Fruit fly (Drosophila melanogaster): ENCODE data around the gene CG7322.

The CG7322 gene

dm6 chrX:18868142-18868541 lies 10.6 kb upstream of the CG7322 start:
- TF ChIP-seq usp (GFP tag; optimal IDR thresholded peaks at IDR 0.05) (no peak), N (GFP tag; optimal IDR thresholded peaks at IDR 0.05) (no peak), Hr83 (GFP tag; optimal IDR thresholded peaks at IDR 0.05; ENCODE audit: poor library complexity, severe bottlenecking) (no peak), Vsx2 (GFP tag; optimal IDR thresholded peaks at IDR 0.05; ENCODE audit: partially characterized antibody) (no peak), Dif (GFP tag; optimal IDR thresholded peaks at IDR 0.05; ENCODE audit: partially characterized antibody) (no peak), Hr78 (GFP tag; optimal IDR thresholded peaks at IDR 0.05) (no peak), Hnf4 (GFP tag; optimal IDR thresholded peaks at IDR 0.05) (no peak), lola (GFP tag; optimal IDR thresholded peaks at IDR 0.05) (no peak), OdsH (GFP tag; optimal IDR thresholded peaks at IDR 0.05) (no peak), rgr (GFP tag; optimal IDR thresholded peaks at IDR 0.05) (no peak), Myc (optimal IDR thresholded peaks at IDR 0.05) (no peak), fru (GFP tag; optimal IDR thresholded peaks at IDR 0.05) (no peak), jim (GFP tag; optimal IDR thresholded peaks at IDR 0.05) (no peak), Mio (GFP tag; optimal IDR thresholded peaks at IDR 0.05) (no peak)

- peak; percentile 73 for TF ChIP-seq psq (GFP tag; optimal IDR thresholded peaks at IDR 0.05)
- TF ChIP-seq Hr83 (GFP tag; optimal IDR thresholded peaks at IDR 0.05; ENCODE audit: poor library complexity, severe bottlenecking) = no peak
- TF ChIP-seq usp (GFP tag; optimal IDR thresholded peaks at IDR 0.05) = no peak
Observed at dm6 chrX:18866289-18866832, 8.8 kb upstream of the CG7322 start.

- TF ChIP-seq sv (GFP tag; optimal IDR thresholded peaks at IDR 0.05) (no peak), dl (GFP tag; optimal IDR thresholded peaks at IDR 0.05; ENCODE audit: insufficient read depth in 1 of 2, partially characterized antibody in 2 of 2) (peak in 1 of 2 experiments; percentile 61), Hr78 (GFP tag; optimal IDR thresholded peaks at IDR 0.05) (no peak), Vsx2 (GFP tag; optimal IDR thresholded peaks at IDR 0.05; ENCODE audit: partially characterized antibody) (no peak), CG9705 (GFP tag; optimal IDR thresholded peaks at IDR 0.05) (no peak), Dif (GFP tag; optimal IDR thresholded peaks at IDR 0.05; ENCODE audit: partially characterized antibody) (peak; percentile 19), psq (GFP tag; optimal IDR thresholded peaks at IDR 0.05) (peak; percentile 82), fru (GFP tag; optimal IDR thresholded peaks at IDR 0.05) (no peak), Rel (GFP tag; optimal IDR thresholded peaks at IDR 0.05) (no peak), Rel (tag; optimal IDR thresholded peaks at IDR 0.05) (peak; percentile 52)
Observed at dm6 chrX:18864483-18865358, 7.2 kb upstream of the CG7322 start.

- no peak for TF ChIP-seq Hnf4 (GFP tag; optimal IDR thresholded peaks at IDR 0.05)
- no peak for TF ChIP-seq CG9705 (GFP tag; optimal IDR thresholded peaks at IDR 0.05)
- TF ChIP-seq Rel (GFP tag; optimal IDR thresholded peaks at IDR 0.05) = no peak
- peak; percentile 28 for TF ChIP-seq Rel (tag; optimal IDR thresholded peaks at IDR 0.05)
- no peak for TF ChIP-seq br (GFP tag; optimal IDR thresholded peaks at IDR 0.05)
- no peak for TF ChIP-seq Vsx2 (GFP tag; optimal IDR thresholded peaks at IDR 0.05; ENCODE audit: partially characterized antibody)
- TF ChIP-seq Hr83 (GFP tag; optimal IDR thresholded peaks at IDR 0.05; ENCODE audit: poor library complexity, severe bottlenecking) = peak; percentile 31
- TF ChIP-seq usp (GFP tag; optimal IDR thresholded peaks at IDR 0.05) = no peak
- TF ChIP-seq CG32264 (GFP tag; optimal IDR thresholded peaks at IDR 0.05) = no peak
- TF ChIP-seq pan (optimal IDR thresholded peaks at IDR 0.05) = no peak
- TF ChIP-seq dl (GFP tag; optimal IDR thresholded peaks at IDR 0.05; ENCODE audit: insufficient read depth in 1 of 2, partially characterized antibody in 2 of 2) = no peak
- TF ChIP-seq Jra (GFP tag; optimal IDR thresholded peaks at IDR 0.05) = no peak
- peak; percentile 43 for TF ChIP-seq Abd-B (GFP tag; optimal IDR thresholded peaks at IDR 0.05)
- no peak for TF ChIP-seq sv (GFP tag; optimal IDR thresholded peaks at IDR 0.05)
- TF ChIP-seq h (GFP tag; optimal IDR thresholded peaks at IDR 0.05) = peak; percentile 31
- peak; percentile 24 for TF ChIP-seq Hr78 (GFP tag; optimal IDR thresholded peaks at IDR 0.05)
- TF ChIP-seq psq (GFP tag; optimal IDR thresholded peaks at IDR 0.05) = peak; percentile 95
- TF ChIP-seq N (GFP tag; optimal IDR thresholded peaks at IDR 0.05) = peak; percentile 71
- no peak for TF ChIP-seq CrebA (GFP tag; optimal IDR thresholded peaks at IDR 0.05; ENCODE audit: borderline replicate concordance)
- no peak for TF ChIP-seq brk (GFP tag; optimal IDR thresholded peaks at IDR 0.05)
- peak; percentile 11 for TF ChIP-seq HLH106 (tag; optimal IDR thresholded peaks at IDR 0.05)
- TF ChIP-seq dsf (GFP tag; optimal IDR thresholded peaks at IDR 0.05; ENCODE audit: borderline replicate concordance) = no peak
- no peak for TF ChIP-seq tai (GFP tag; optimal IDR thresholded peaks at IDR 0.05)
- TF ChIP-seq Dfd (GFP tag; optimal IDR thresholded peaks at IDR 0.05) = no peak
- TF ChIP-seq ey (GFP tag; optimal IDR thresholded peaks at IDR 0.05) = no peak
Observed at dm6 chrX:18863748-18864482, 6.4 kb upstream of the CG7322 start, which contains the start of the genes CG7326 and Dora. Gene CG7326 (minus strand): TSS chrX:18863776. Gene Dora (plus strand): TSS chrX:18863950.
